Worm (Caenorhabditis elegans): ENCODE results near the gene F08F8.7.

F08F8.7 gene

ce11 chrIII:7297045-7297680, 49.8 kb downstream of the F08F8.7 start:
- TF ChIP-seq ama-1 (optimal IDR thresholded peaks at IDR 0.05), result peak; percentile 35
- no peak for TF ChIP-seq ztf-4 (tag; optimal IDR thresholded peaks at IDR 0.05)
- peak in 1 of 3 experiments; percentile 32 for TF ChIP-seq elt-3 (tag; optimal IDR thresholded peaks at IDR 0.05)
- no peak for TF ChIP-seq pha-4 (tag; optimal IDR thresholded peaks at IDR 0.05)
- no peak for TF ChIP-seq daf-12 (tag; optimal IDR thresholded peaks at IDR 0.05)
- no peak for TF ChIP-seq ZK546.5 (tag; optimal IDR thresholded peaks at IDR 0.05)
- peak; percentile 50 for TF ChIP-seq unc-62 (GFP tag; optimal IDR thresholded peaks at IDR 0.05)
- TF ChIP-seq nhr-23 (tag; optimal IDR thresholded peaks at IDR 0.05), result peak; percentile 61

ce11 chrIII:7296092-7296668, 50.8 kb downstream of the F08F8.7 start:
- TF ChIP-seq aly-2 (tag; optimal IDR thresholded peaks at IDR 0.05), result no peak
- TF ChIP-seq egl-5 (tag; optimal IDR thresholded peaks at IDR 0.05), result peak; percentile 14
- TF ChIP-seq R02D3.7 (tag; optimal IDR thresholded peaks at IDR 0.05), result no peak
- TF ChIP-seq egl-27 (tag; optimal IDR thresholded peaks at IDR 0.05), result no peak
- TF ChIP-seq pha-4 (tag; optimal IDR thresholded peaks at IDR 0.05), result no peak
- TF ChIP-seq snpc-4 (tag; optimal IDR thresholded peaks at IDR 0.05), result no peak
- TF ChIP-seq nhr-23 (tag; optimal IDR thresholded peaks at IDR 0.05), result peak; percentile 20
- TF ChIP-seq nhr-25 (tag; optimal IDR thresholded peaks at IDR 0.05), result peak; percentile 63
- TF ChIP-seq nhr-28 (tag; optimal IDR thresholded peaks at IDR 0.05), result no peak
- TF ChIP-seq ZK546.5 (tag; optimal IDR thresholded peaks at IDR 0.05), result no peak
- no peak for TF ChIP-seq fkh-10 (GFP tag; optimal IDR thresholded peaks at IDR 0.05)
- TF ChIP-seq nfya-1 (tag; optimal IDR thresholded peaks at IDR 0.05; ENCODE audit: insufficient read depth), result no peak
- TF ChIP-seq nhr-77 (tag; optimal IDR thresholded peaks at IDR 0.05), result no peak
- TF ChIP-seq ztf-11 (tag; optimal IDR thresholded peaks at IDR 0.05), result no peak
- TF ChIP-seq elt-2 (tag; optimal IDR thresholded peaks at IDR 0.05), result no peak
